Fruit fly (Drosophila melanogaster) whole organism, prepupa: ENCODE data around the gene CG33098.

Experiments
- CG11294 ChIP-seq: fragments of 200-800 bp; sonication (Bioruptor generic); IDR thresholded peaks from 2 replicates; pipeline ENCODE4 v1.3.6; 2022; ENCODE audit warnings: missing biosample characterization, missing genetic modification characterization
- CG11902 ChIP-seq: fragments of 200-800 bp; sonication (Bioruptor generic); optimal IDR thresholded peaks from 3 replicates; lab custom pipeline; 2016; ENCODE audit warnings: missing biosample characterization, missing genetic modification characterization
- CG16779 ChIP-seq: fragments of 200-800 bp; sonication (Bioruptor generic); optimal IDR thresholded peaks from 3 replicates; lab custom pipeline; 2017; ENCODE audit warnings: missing biosample characterization, mild to moderate bottlenecking, missing genetic modification characterization
- CG34406 ChIP-seq: fragments of 200-800 bp; sonication (Bioruptor generic); optimal IDR thresholded peaks from 3 replicates; lab custom pipeline; 2016; ENCODE audit warnings: missing biosample characterization, missing genetic modification characterization
- CG6792 ChIP-seq: fragments of 200-800 bp; sonication (Bioruptor generic); optimal IDR thresholded peaks from 3 replicates; lab custom pipeline; 2016; ENCODE audit warnings: missing biosample characterization, missing genetic modification characterization
- Hr39 ChIP-seq: fragments of 200-800 bp; sonication (Bioruptor generic); optimal IDR thresholded peaks from 2 replicates; lab custom pipeline; 2016; ENCODE audit warnings: missing biosample characterization, missing genetic modification characterization
- Smox ChIP-seq: fragments of 200-800 bp; sonication (Bioruptor generic); optimal IDR thresholded peaks from 3 replicates; lab custom pipeline; 2016; ENCODE audit warnings: missing biosample characterization, missing genetic modification characterization
- Sox14 ChIP-seq: fragments of 200-800 bp; sonication (Bioruptor generic); optimal IDR thresholded peaks from 3 replicates; lab custom pipeline; 2016; ENCODE audit warnings: missing biosample characterization, missing genetic modification characterization
- acj6 ChIP-seq: fragments of 200-800 bp; sonication (Bioruptor generic); optimal IDR thresholded peaks from 3 replicates; lab custom pipeline; 2016; ENCODE audit warnings: missing biosample characterization, missing genetic modification characterization

- no peak for TF ChIP-seq Smox
- TF ChIP-seq CG11294 (GFP tag; lab: Robert Waterston, UW) = no peak
- no peak for TF ChIP-seq Sox14
- TF ChIP-seq Hr39 = no peak
- no peak for TF ChIP-seq CG11902 (GFP tag; lab: Kevin White, UChicago)
- no peak for TF ChIP-seq acj6 (GFP tag; lab: Kevin White, UChicago)
- no peak for TF ChIP-seq CG34406 (GFP tag; lab: Kevin White, UChicago)
- TF ChIP-seq CG6792 = no peak
- TF ChIP-seq CG16779 (tag; lab: Kevin White, UChicago) = no peak
Observed at dm6 chr3R:12363544-12363943, 23.4 kb upstream of the CG33098 start.
